Fruit fly (Drosophila melanogaster) whole organism, embryonic: ENCODE results near the gene CG42445.
A peak's percentile ranks its signal among the peaks of the same experiment; 100 is the strongest.

ENCODE experiments used
- ATbp ChIP-seq: fragments of 200-800 bp; sonication (Bioruptor generic); optimal IDR thresholded peaks from 2 replicates; lab custom pipeline; 2017; ENCODE audit warnings: missing biosample characterization, mild to moderate bottlenecking, missing genetic modification characterization, missing genetic modification reagents
- Aef1 ChIP-seq: fragments of 200-800 bp; sonication (Bioruptor generic); IDR thresholded peaks from 3 replicates; pipeline ENCODE4 v1.3.6; 2022; ENCODE audit warnings: missing biosample characterization, missing genetic modification characterization
- Blimp-1 ChIP-seq: fragments of 200-800 bp; sonication (Bioruptor generic); optimal IDR thresholded peaks from 3 replicates; lab custom pipeline; 2018; ENCODE audit warnings: missing biosample characterization, missing genetic modification characterization, mild to moderate bottlenecking, moderate library complexity, missing genetic modification reagents
- CG10462 ChIP-seq: fragments of 200-800 bp; sonication (Bioruptor generic); optimal IDR thresholded peaks from 2 replicates; lab custom pipeline; 2016; ENCODE audit warnings: missing biosample characterization, missing genetic modification characterization
- CG10543 ChIP-seq: fragments of 200-800 bp; sonication (Bioruptor generic); optimal IDR thresholded peaks from 3 replicates; lab custom pipeline; 2017; ENCODE audit warnings: missing biosample characterization, mild to moderate bottlenecking, missing genetic modification characterization, moderate library complexity
- CG12219 ChIP-seq: fragments of 200-800 bp; sonication (Bioruptor generic); optimal IDR thresholded peaks from 3 replicates; lab custom pipeline; 2018; ENCODE audit warnings: missing biosample characterization, mild to moderate bottlenecking, missing genetic modification characterization
- CG14014 ChIP-seq: fragments of 200-800 bp; sonication (Bioruptor generic); IDR thresholded peaks from 2 replicates; pipeline ENCODE4 v1.3.6; 2022; ENCODE audit warnings: missing biosample characterization, missing genetic modification characterization
- CG14667 ChIP-seq: fragments of 200-800 bp; sonication (Bioruptor generic); IDR thresholded peaks from 2 replicates; pipeline ENCODE4 v1.3.6; 2022; ENCODE audit warnings: missing biosample characterization, missing genetic modification characterization
- CG1602 ChIP-seq: fragments of 200-800 bp; sonication (Bioruptor generic); optimal IDR thresholded peaks from 3 replicates; lab custom pipeline; 2016; ENCODE audit warnings: missing biosample characterization, missing genetic modification characterization
- CG1603 ChIP-seq: fragments of 200-800 bp; sonication (Bioruptor generic); optimal IDR thresholded peaks from 2 replicates; lab custom pipeline; 2019; ENCODE audit warnings: missing biosample characterization, mild to moderate bottlenecking, missing genetic modification characterization, moderate library complexity
- CG2120 ChIP-seq: fragments of 200-800 bp; sonication (Bioruptor generic); optimal IDR thresholded peaks from 3 replicates; lab custom pipeline; 2016; ENCODE audit warnings: missing biosample characterization, missing genetic modification characterization
- CG2875 ChIP-seq: fragments of 200-800 bp; sonication (Bioruptor generic); optimal IDR thresholded peaks from 2 replicates; lab custom pipeline; 2017; ENCODE audit warnings: missing biosample characterization, mild to moderate bottlenecking, missing genetic modification characterization, missing genetic modification reagents
- CG30431 ChIP-seq: fragments of 200-800 bp; sonication (Bioruptor generic); optimal IDR thresholded peaks from 2 replicates; lab custom pipeline; 2017; ENCODE audit warnings: missing biosample characterization, missing genetic modification characterization
- CG31224 ChIP-seq: fragments of 200-800 bp; sonication (Bioruptor generic); IDR thresholded peaks from 2 replicates; pipeline ENCODE4 v1.3.6; 2022; ENCODE audit warnings: missing biosample characterization, missing genetic modification characterization
- CG32772 ChIP-seq: fragments of 200-800 bp; sonication (Bioruptor generic); IDR thresholded peaks from 2 replicates; pipeline ENCODE4 v1.3.6; 2022; ENCODE audit warnings: missing biosample characterization, missing genetic modification characterization
- CG4404 ChIP-seq: fragments of 200-800 bp; sonication (Bioruptor generic); IDR thresholded peaks from 2 replicates; pipeline ENCODE4 v1.3.6; 2022; ENCODE audit warnings: missing biosample characterization, missing genetic modification characterization
- CG6654 ChIP-seq: fragments of 200-800 bp; sonication (Bioruptor generic); optimal IDR thresholded peaks from 2 replicates; lab custom pipeline; 2017; ENCODE audit warnings: missing biosample characterization, mild to moderate bottlenecking, missing genetic modification characterization
- CG6683 ChIP-seq: fragments of 200-800 bp; sonication (Bioruptor generic); optimal IDR thresholded peaks from 2 replicates; lab custom pipeline; 2017; ENCODE audit warnings: missing biosample characterization, mild to moderate bottlenecking, missing genetic modification characterization, missing genetic modification reagents
- CG7786 ChIP-seq: fragments of 200-800 bp; sonication (Bioruptor generic); optimal IDR thresholded peaks from 2 replicates; lab custom pipeline; 2016; ENCODE audit warnings: missing biosample characterization, missing genetic modification characterization
- CG7963 ChIP-seq: fragments of 200-800 bp; sonication (Bioruptor generic); IDR thresholded peaks from 3 replicates; pipeline ENCODE4 v1.3.6; 2022; ENCODE audit warnings: missing biosample characterization, missing genetic modification characterization; ENCODE audit not compliant: partially characterized antibody
- CG8089 ChIP-seq: fragments of 200-800 bp; sonication (Bioruptor generic); optimal IDR thresholded peaks from 3 replicates; lab custom pipeline; 2016; ENCODE audit warnings: missing biosample characterization, missing genetic modification characterization
- CG8359 ChIP-seq: fragments of 200-800 bp; sonication (Bioruptor generic); optimal IDR thresholded peaks from 2 replicates; lab custom pipeline; 2017; ENCODE audit warnings: missing biosample characterization, mild to moderate bottlenecking, missing genetic modification characterization, borderline replicate concordance
- CG8924 ChIP-seq: fragments of 200-800 bp; optimal IDR thresholded peaks from 3 replicates; lab custom pipeline; 2019; ENCODE audit warnings: missing biosample characterization, mild to moderate bottlenecking, missing genetic modification characterization, moderate library complexity
- CG8944 ChIP-seq: fragments of 200-800 bp; sonication (Bioruptor generic); optimal IDR thresholded peaks from 3 replicates; lab custom pipeline; 2016; ENCODE audit warnings: missing biosample characterization, missing genetic modification characterization
- CG9727 ChIP-seq: fragments of 200-800 bp; sonication (Bioruptor generic); optimal IDR thresholded peaks from 3 replicates; lab custom pipeline; 2017; ENCODE audit warnings: missing biosample characterization, mild to moderate bottlenecking, missing genetic modification characterization
- CG9876 ChIP-seq: fragments of 200-800 bp; sonication (Bioruptor generic); optimal IDR thresholded peaks from 2 replicates; lab custom pipeline; 2016; ENCODE audit warnings: missing biosample characterization, missing genetic modification characterization
- Lim3 ChIP-seq: fragments of 200-800 bp; sonication (Bioruptor generic); IDR thresholded peaks from 2 replicates; pipeline ENCODE4 v1.3.6; 2022; ENCODE audit warnings: missing biosample characterization, missing genetic modification characterization
- Oaz ChIP-seq: fragments of 200-800 bp; sonication (Bioruptor generic); IDR thresholded peaks from 2 replicates; pipeline ENCODE4 v1.3.6; 2022; ENCODE audit warnings: missing biosample characterization, missing genetic modification characterization
- Rx ChIP-seq: fragments of 200-800 bp; sonication (Bioruptor generic); IDR thresholded peaks from 2 replicates; pipeline ENCODE4 v1.3.6; 2022; ENCODE audit warnings: missing biosample characterization, missing genetic modification characterization
- Side ChIP-seq: fragments of 200-800 bp; sonication (Bioruptor generic); optimal IDR thresholded peaks from 2 replicates; lab custom pipeline; 2016; ENCODE audit warnings: missing biosample characterization, missing genetic modification characterization
- Sox100B ChIP-seq: fragments of 200-800 bp; sonication (Bioruptor generic); optimal IDR thresholded peaks from 3 replicates; lab custom pipeline; 2018; ENCODE audit warnings: missing biosample characterization, mild to moderate bottlenecking, missing genetic modification characterization
- TFAM ChIP-seq: fragments of 200-800 bp; sonication (Bioruptor generic); optimal IDR thresholded peaks from 2 replicates; lab custom pipeline; 2017; ENCODE audit warnings: missing biosample characterization, missing genetic modification characterization, inconsistent platforms
- ash1 ChIP-seq: fragments of 200-800 bp; sonication (Bioruptor generic); optimal IDR thresholded peaks from 2 replicates; lab custom pipeline; 2018; ENCODE audit warnings: missing biosample characterization, mild to moderate bottlenecking, missing genetic modification characterization
- caup ChIP-seq: fragments of 200-800 bp; sonication (Bioruptor generic); optimal IDR thresholded peaks from 3 replicates; lab custom pipeline; 2017; ENCODE audit warnings: missing biosample characterization, mild to moderate bottlenecking, missing genetic modification characterization, moderate library complexity; ENCODE audit not compliant: severe bottlenecking
- dpn ChIP-seq, 2 experiments: fragments of 200-800 bp; sonication (Bioruptor generic); optimal IDR thresholded peaks; 3 replicates each; lab custom pipeline; 2016; ENCODE audit warnings: missing biosample characterization in 2 of 2, missing genetic modification characterization in 2 of 2
- en ChIP-seq: fragments of 200-800 bp; sonication (Bioruptor generic); optimal IDR thresholded peaks from 2 replicates; lab custom pipeline; 2016; ENCODE audit warnings: missing biosample characterization, missing genetic modification characterization
- gce ChIP-seq: fragments of 200-800 bp; sonication (Bioruptor generic); IDR thresholded peaks from 3 replicates; pipeline ENCODE4 v1.3.6; 2022; ENCODE audit warnings: missing biosample characterization, missing genetic modification characterization
- gsb-n ChIP-seq: fragments of 200-800 bp; sonication (Bioruptor generic); optimal IDR thresholded peaks from 3 replicates; lab custom pipeline; 2018; ENCODE audit warnings: missing biosample characterization, mild to moderate bottlenecking, missing genetic modification characterization
- ind ChIP-seq: fragments of 200-800 bp; sonication (Bioruptor generic); optimal IDR thresholded peaks from 3 replicates; lab custom pipeline; 2016; ENCODE audit warnings: missing biosample characterization, missing genetic modification characterization
- pita ChIP-seq: fragments of 200-800 bp; sonication (Bioruptor generic); optimal IDR thresholded peaks from 2 replicates; lab custom pipeline; 2017; ENCODE audit warnings: missing biosample characterization, mild to moderate bottlenecking, missing genetic modification characterization
- ro ChIP-seq: fragments of 200-800 bp; sonication (Bioruptor generic); IDR thresholded peaks from 2 replicates; pipeline ENCODE4 v1.3.6; 2022; ENCODE audit warnings: missing biosample characterization, missing genetic modification characterization
- scrt ChIP-seq: fragments of 200-800 bp; sonication (Bioruptor generic); optimal IDR thresholded peaks from 2 replicates; lab custom pipeline; 2018; ENCODE audit warnings: missing biosample characterization, mild to moderate bottlenecking, missing genetic modification characterization, moderate library complexity
- shn ChIP-seq: fragments of 200-800 bp; sonication (Bioruptor generic); optimal IDR thresholded peaks from 3 replicates; lab custom pipeline; 2016; ENCODE audit warnings: missing biosample characterization, missing genetic modification characterization
- ssp ChIP-seq: fragments of 200-800 bp; sonication (Bioruptor generic); IDR thresholded peaks from 2 replicates; pipeline ENCODE4 v1.3.6; 2022; ENCODE audit warnings: missing biosample characterization, missing genetic modification characterization
- tio ChIP-seq: fragments of 200-800 bp; sonication (Bioruptor generic); optimal IDR thresholded peaks from 2 replicates; lab custom pipeline; 2017; ENCODE audit warnings: missing biosample characterization, missing genetic modification characterization, inconsistent platforms

The CG42445 gene

dm6 chr3L:8186627-8187396, 28.1 kb upstream of the CG42445 start, which contains the start of the genes ERR and Atg18a (continued):
- peak; percentile 32 for TF ChIP-seq CG6654 (GFP tag; lab: Kevin White, UChicago)
- peak; percentile 83 for TF ChIP-seq CG7786
- peak; percentile 91 for TF ChIP-seq ind (GFP tag; lab: Kevin White, UChicago)
- TF ChIP-seq CG10462 (GFP tag; lab: Kevin White, UChicago): peak; percentile 71
- peak; percentile 68 for TF ChIP-seq Side (GFP tag; lab: Kevin White, UChicago)
- peak; percentile 89 for TF ChIP-seq CG1602 (GFP tag; lab: Kevin White, UChicago)
- peak; percentile 93 for TF ChIP-seq CG2120 (GFP tag; lab: Kevin White, UChicago)
- TF ChIP-seq CG1603 (tag; lab: Kevin White, UChicago): peak; percentile 72
- TF ChIP-seq ssp (GFP tag; lab: Robert Waterston, UW): peak; percentile 83
- peak; percentile 17 for TF ChIP-seq CG2875 (GFP tag; lab: Kevin White, UChicago)
- TF ChIP-seq Rx: peak; percentile 82
- peak; percentile 76 for TF ChIP-seq CG8089 (GFP tag; lab: Kevin White, UChicago)
- TF ChIP-seq, all 482 proteins: peak for 397

- no peak for TF ChIP-seq CG9876 (GFP tag; lab: Kevin White, UChicago)
- TF ChIP-seq pita (GFP tag; lab: Kevin White, UChicago): no peak
- peak; percentile 48 for TF ChIP-seq CG32772 (GFP tag; lab: Robert Waterston, UW)
- TF ChIP-seq Oaz: 0 out of 2 replicates have a peak, but pooled peaks have one; percentile 30
- TF ChIP-seq CG8924 (tag; lab: Kevin White, UChicago): peak; percentile 20
- TF ChIP-seq CG31224 (GFP tag; lab: Robert Waterston, UW): 0 out of 2 replicates have a peak, but pooled peaks have one; percentile 16
- TF ChIP-seq scrt (GFP tag; lab: Kevin White, UChicago): peak; percentile 19
- TF ChIP-seq gce (GFP tag; lab: Robert Waterston, UW): no peak
- peak; percentile 49 for TF ChIP-seq CG8944
- no peak for TF ChIP-seq TFAM
- no peak for TF ChIP-seq CG7963 (GFP tag; lab: Robert Waterston, UW)
- peak; percentile 26 for TF ChIP-seq Blimp-1 (GFP tag; lab: Kevin White, UChicago)
- TF ChIP-seq ro (GFP tag; lab: Robert Waterston, UW): no peak
- TF ChIP-seq CG30431 (GFP tag; lab: Kevin White, UChicago): no peak
- TF ChIP-seq Aef1 (GFP tag; lab: Robert Waterston, UW): peak; percentile 51
- peak; percentile 18 for TF ChIP-seq CG12219
- no peak for TF ChIP-seq CG4404 (GFP tag; lab: Robert Waterston, UW)
- peak; percentile 39 for TF ChIP-seq tio (GFP tag; lab: Kevin White, UChicago)
- peak; percentile 11 for TF ChIP-seq CG6683 (GFP tag; lab: Kevin White, UChicago)
- no peak for TF ChIP-seq Lim3 (GFP tag; lab: Robert Waterston, UW)
- TF ChIP-seq Sox100B: peak; percentile 6
- TF ChIP-seq CG14667 (GFP tag; lab: Robert Waterston, UW): peak; percentile 42; the same call in 1 of the 2 replicates
- TF ChIP-seq CG9727 (GFP tag; lab: Kevin White, UChicago): peak; percentile 27
- no peak for TF ChIP-seq CG8359 (GFP tag; lab: Kevin White, UChicago)
- peak; percentile 57 for TF ChIP-seq caup (GFP tag; lab: Kevin White, UChicago)
- no peak for TF ChIP-seq en
- peak; percentile 26 for TF ChIP-seq ATbp (GFP tag; lab: Kevin White, UChicago)
- no peak for TF ChIP-seq gsb-n (tag; lab: Kevin White, UChicago)
- no peak for TF ChIP-seq ash1 (GFP tag; lab: Kevin White, UChicago)
- TF ChIP-seq shn (GFP tag; lab: Kevin White, UChicago): peak; percentile 65
- TF ChIP-seq dpn (GFP tag; optimal IDR thresholded peaks at IDR 0.05; lab: Kevin White, UChicago): peak; percentile 38 to 48
- peak; percentile 92 for TF ChIP-seq CG10543 (GFP tag; lab: Kevin White, UChicago)
- TF ChIP-seq CG14014 (GFP tag; lab: Robert Waterston, UW): 0 out of 2 replicates have a peak, but pooled peaks have one; percentile 5
Measured at dm6 chr3L:8185263-8186227, 26.8 kb upstream of the CG42445 start.
